Fruit fly (Drosophila melanogaster) whole organism: ENCODE measurements around the gene CG32708.

Source experiments
- CG8478 ChIP-seq: fragments of >200 bp; optimal IDR thresholded peaks from 2 replicates; lab custom pipeline; 2018; ENCODE audit warnings: inconsistent platforms
- EcR ChIP-seq, 2 experiments: fragments of >200 bp; optimal IDR thresholded peaks; 2 replicates each; lab custom pipeline; 2017; ENCODE audit warnings: missing biosample characterization in 2 of 2, missing genetic modification characterization in 2 of 2, missing genetic modification reagents in 2 of 2
- pan ChIP-seq: fragments of >200 bp; optimal IDR thresholded peaks from 2 replicates; lab custom pipeline; 2017
- psq ChIP-seq: fragments of >200 bp; optimal IDR thresholded peaks from 2 replicates; lab custom pipeline; 2017

dm6 chrX:9043711-9044505, 41.8 kb upstream of the CG32708 start:
- TF ChIP-seq pan (lab: Kevin White, UChicago) (no peak), EcR (GFP tag; optimal IDR thresholded peaks at IDR 0.05; lab: Kevin White, UChicago) (no peak), psq (no peak), CG8478 (lab: Kevin White, UChicago) (no peak)
